Fruit fly (Drosophila melanogaster) whole organism, pupa: ENCODE data around the gene Rh6.

Experiments used
- CG12605 ChIP-seq: fragments of 200-800 bp; sonication (Bioruptor generic); IDR thresholded peaks from 2 replicates; pipeline ENCODE4 v1.3.6; 2022; ENCODE audit warnings: missing biosample characterization, missing genetic modification characterization
- CG13204 ChIP-seq: fragments of 200-800 bp; sonication (Bioruptor generic); optimal IDR thresholded peaks from 2 replicates; lab custom pipeline; 2018; ENCODE audit warnings: missing biosample characterization, mild to moderate bottlenecking, missing genetic modification characterization, moderate library complexity
- CG14655 ChIP-seq: fragments of 200-800 bp; sonication (Bioruptor generic); optimal IDR thresholded peaks from 3 replicates; lab custom pipeline; 2017; ENCODE audit warnings: mild to moderate bottlenecking, missing biosample characterization, missing genetic modification reagents, missing genetic modification characterization
- CG15710 ChIP-seq: fragments of 200-800 bp; sonication (Bioruptor generic); optimal IDR thresholded peaks from 2 replicates; lab custom pipeline; 2018; ENCODE audit warnings: missing biosample characterization, mild to moderate bottlenecking, missing genetic modification characterization, moderate library complexity
- CG17806 ChIP-seq: fragments of 200-800 bp; sonication (Bioruptor generic); optimal IDR thresholded peaks from 2 replicates; lab custom pipeline; 2018; ENCODE audit warnings: missing biosample characterization, mild to moderate bottlenecking, missing genetic modification characterization, moderate library complexity
- CG8159 ChIP-seq: fragments of 200-800 bp; sonication (Bioruptor generic); optimal IDR thresholded peaks from 3 replicates; lab custom pipeline; 2018; ENCODE audit warnings: missing biosample characterization, mild to moderate bottlenecking, missing genetic modification characterization, moderate library complexity
- CG8301 ChIP-seq: fragments of 200-800 bp; sonication (Bioruptor generic); optimal IDR thresholded peaks from 2 replicates; lab custom pipeline; 2018; ENCODE audit warnings: missing biosample characterization, mild to moderate bottlenecking, missing genetic modification characterization
- CG9948 ChIP-seq: fragments of 200-800 bp; sonication (Bioruptor generic); optimal IDR thresholded peaks from 2 replicates; lab custom pipeline; 2018; ENCODE audit warnings: missing biosample characterization, mild to moderate bottlenecking, missing genetic modification characterization, moderate library complexity
- D1 ChIP-seq: fragments of 200-800 bp; sonication (Bioruptor generic); optimal IDR thresholded peaks from 2 replicates; lab custom pipeline; 2018; ENCODE audit warnings: missing biosample characterization, mild to moderate bottlenecking, missing genetic modification characterization, moderate library complexity
- EcR ChIP-seq: fragments of 200-800 bp; sonication (Bioruptor generic); optimal IDR thresholded peaks from 3 replicates; lab custom pipeline; 2019; ENCODE audit warnings: missing biosample characterization, missing genetic modification characterization, mild to moderate bottlenecking, moderate library complexity, missing genetic modification reagents
- Pif1A ChIP-seq: fragments of 200-800 bp; sonication (Bioruptor generic); optimal IDR thresholded peaks from 3 replicates; lab custom pipeline; 2016; ENCODE audit warnings: missing biosample characterization, missing genetic modification characterization
- Pif1B ChIP-seq: fragments of 200-800 bp; sonication (Bioruptor generic); optimal IDR thresholded peaks from 3 replicates; lab custom pipeline; 2016; ENCODE audit warnings: missing biosample characterization, missing genetic modification characterization
- Snoo ChIP-seq: fragments of 200-800 bp; sonication (Bioruptor generic); optimal IDR thresholded peaks from 3 replicates; lab custom pipeline; 2017; ENCODE audit warnings: missing biosample characterization, mild to moderate bottlenecking, missing genetic modification characterization, inconsistent platforms

dm6 chr3R:15493211-15493610, 10.3 kb downstream of the Rh6 start:
- TF ChIP-seq Pif1B (GFP tag; lab: Kevin White, UChicago), result no peak
- TF ChIP-seq Snoo (tag; lab: Kevin White, UChicago), result no peak
- TF ChIP-seq CG8159, result no peak
- no peak for TF ChIP-seq CG13204 (GFP tag; lab: Kevin White, UChicago)
- TF ChIP-seq CG14655, result no peak
- TF ChIP-seq CG9948 (tag; lab: Kevin White, UChicago), result no peak
- TF ChIP-seq EcR (GFP tag; lab: Kevin White, UChicago), result no peak
- TF ChIP-seq Pif1A (GFP tag; lab: Kevin White, UChicago), result no peak
- TF ChIP-seq D1, result no peak
- no peak for TF ChIP-seq CG15710 (tag; lab: Kevin White, UChicago)
- TF ChIP-seq CG17806 (tag; lab: Kevin White, UChicago), result no peak
- TF ChIP-seq CG8301 (tag; lab: Kevin White, UChicago), result no peak
- TF ChIP-seq CG12605, result no peak
